Worm (Caenorhabditis elegans): Measurements from ENCODE around the gene lev-9.

lev-9 gene

ce11 chrX:6280272-6280791 is 11.2 kb downstream of the lev-9 start:
- TF ChIP-seq zfh-2 (GFP tag; conservative IDR thresholded peaks at IDR 0.05) (0 out of 2 replicates have a peak, but pooled peaks have one; percentile 28), egrh-3 (GFP tag; IDR thresholded peaks at IDR 0.05) (peak; percentile 92)

DNA sequence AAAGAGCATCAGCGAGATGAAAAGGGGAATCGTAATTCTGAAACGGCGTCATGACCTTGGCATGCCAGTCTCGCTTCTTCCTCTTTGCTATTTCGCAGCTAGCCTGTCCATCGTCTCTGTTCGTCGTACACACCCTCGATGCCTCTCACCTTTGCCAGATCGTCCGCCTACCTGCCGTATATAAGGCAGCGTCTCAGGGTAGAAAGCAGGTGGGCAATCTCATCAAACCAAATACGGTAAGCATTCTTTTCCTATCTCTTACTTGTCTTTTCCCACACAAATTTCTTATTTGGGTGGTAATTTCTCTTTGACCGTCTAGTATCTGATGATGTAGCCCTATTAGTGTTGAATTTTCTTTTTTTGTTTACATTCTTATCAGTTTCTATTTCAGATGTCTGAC is 11.9 kb downstream of the lev-9 start, which contains the start of gene col-166:
Gene col-166 (plus strand): TSS at position 392 of the 400 bp plus-strand sequence.
- no peak for TF ChIP-seq repo-1 (tag; optimal IDR thresholded peaks at IDR 0.05)
- TF ChIP-seq ama-1 (optimal IDR thresholded peaks at IDR 0.05): no peak
- no peak for TF ChIP-seq ama-1 (GFP tag; optimal IDR thresholded peaks at IDR 0.05)
- no peak for TF ChIP-seq F57A8.1 (GFP tag; optimal IDR thresholded peaks at IDR 0.05)
- no peak for TF ChIP-seq lsy-27 (tag; optimal IDR thresholded peaks at IDR 0.05; ENCODE audit: borderline replicate concordance, insufficient read depth)
- no peak for TF ChIP-seq snpc-4 (GFP tag; optimal IDR thresholded peaks at IDR 0.05)
- no peak for TF ChIP-seq snpc-4 (tag; optimal IDR thresholded peaks at IDR 0.05)
- no peak for TF ChIP-seq bed-2 (GFP tag; IDR thresholded peaks at IDR 0.05)
- no peak for TF ChIP-seq nfya-2 (GFP tag; IDR thresholded peaks at IDR 0.05)
- no peak for TF ChIP-seq nfya-1 (tag; optimal IDR thresholded peaks at IDR 0.05; ENCODE audit: borderline replicate concordance, insufficient read depth)
- no peak for TF ChIP-seq tbx-9 (tag; optimal IDR thresholded peaks at IDR 0.05; ENCODE audit: borderline replicate concordance)
- no peak for TF ChIP-seq ztf-6 (GFP tag; IDR thresholded peaks at IDR 0.05)
- TF ChIP-seq Y79H2A.3 (GFP tag; conservative IDR thresholded peaks at IDR 0.05): no peak
- no peak for TF ChIP-seq B0261.1 (tag; optimal IDR thresholded peaks at IDR 0.05)
- no peak for TF ChIP-seq ztf-25 (GFP tag; IDR thresholded peaks at IDR 0.05)
- no peak for TF ChIP-seq zim-3 (tag; optimal IDR thresholded peaks at IDR 0.05)
- TF ChIP-seq F57C9.4 (tag; optimal IDR thresholded peaks at IDR 0.05): no peak
- no peak for TF ChIP-seq xnd-1 (tag; optimal IDR thresholded peaks at IDR 0.05)
- no peak for TF ChIP-seq ZK185.1 (tag; optimal IDR thresholded peaks at IDR 0.05; ENCODE audit: poor library complexity, severe bottlenecking)

ce11 chrX:6278296-6278695 is 13.2 kb downstream of the lev-9 start:
- TF ChIP-seq lin-35 (GFP tag; optimal IDR thresholded peaks at IDR 0.05) (no peak), rcor-1 (GFP tag; IDR thresholded peaks at IDR 0.05) (no peak), bed-1 (GFP tag; IDR thresholded peaks at IDR 0.05) (no peak), snpc-3.4 (tag; optimal IDR thresholded peaks at IDR 0.05) (no peak), bed-2 (GFP tag; IDR thresholded peaks at IDR 0.05) (no peak), zfh-2 (GFP tag; conservative IDR thresholded peaks at IDR 0.05) (no peak), nfya-1 (tag; optimal IDR thresholded peaks at IDR 0.05; ENCODE audit: borderline replicate concordance, insufficient read depth) (no peak), nhr-90 (tag; optimal IDR thresholded peaks at IDR 0.05) (no peak), xnd-1 (tag; optimal IDR thresholded peaks at IDR 0.05) (no peak), F37B4.10 (GFP tag; IDR thresholded peaks at IDR 0.05) (no peak), B0035.1 (tag; optimal IDR thresholded peaks at IDR 0.05) (no peak), ZK185.1 (tag; optimal IDR thresholded peaks at IDR 0.05; ENCODE audit: poor library complexity, severe bottlenecking) (no peak), nhr-80 (tag; optimal IDR thresholded peaks at IDR 0.05) (no peak), gei-17 (GFP tag; optimal IDR thresholded peaks at IDR 0.05) (no peak), ceh-27 (GFP tag; optimal IDR thresholded peaks at IDR 0.05) (no peak), aptf-2 (GFP tag; conservative IDR thresholded peaks at IDR 0.05) (no peak), somi-1 (GFP tag; optimal IDR thresholded peaks at IDR 0.05) (no peak)

ce11 chrX:6277252-6277651 is 14.3 kb downstream of the lev-9 start:
- TF ChIP-seq ZK185.1 (tag; optimal IDR thresholded peaks at IDR 0.05; ENCODE audit: poor library complexity, severe bottlenecking) (no peak), mxl-1 (tag; optimal IDR thresholded peaks at IDR 0.05) (no peak), hlh-12 (tag; optimal IDR thresholded peaks at IDR 0.05) (no peak), rec-8 (tag; optimal IDR thresholded peaks at IDR 0.05) (no peak), lin-26 (GFP tag; IDR thresholded peaks at IDR 0.05) (no peak), F10E7.11 (tag; optimal IDR thresholded peaks at IDR 0.05) (no peak), hmg-20 (GFP tag; IDR thresholded peaks at IDR 0.05) (no peak), ztf-22 (GFP tag; optimal IDR thresholded peaks at IDR 0.05) (no peak)

Data from whole organism, young adult.